Fruit fly (Drosophila melanogaster): Measurements from ENCODE around the gene Dbx.

dm6 chr3L:1906208-1906607 is 14.9 kb upstream of the Dbx start:
- TF ChIP-seq Pif1B (GFP tag; optimal IDR thresholded peaks at IDR 0.05), result no peak
- no peak for TF ChIP-seq CG8301 (tag; optimal IDR thresholded peaks at IDR 0.05)
- TF ChIP-seq CG4496 (GFP tag; IDR thresholded peaks at IDR 0.05), result no peak; the same call in 2 of the 3 replicates
- no peak for TF ChIP-seq CG32121 (GFP tag; IDR thresholded peaks at IDR 0.05)
- peak; percentile 4 for TF ChIP-seq CG8159 (tag; optimal IDR thresholded peaks at IDR 0.05)
- no peak for TF ChIP-seq Ets98B (GFP tag; IDR thresholded peaks at IDR 0.05)
- no peak for TF ChIP-seq rn (GFP tag; IDR thresholded peaks at IDR 0.05)
- TF ChIP-seq D1 (tag; optimal IDR thresholded peaks at IDR 0.05), result no peak
- TF ChIP-seq Pif1A (GFP tag; optimal IDR thresholded peaks at IDR 0.05), result peak; percentile 19
- no peak for TF ChIP-seq CG15710 (tag; optimal IDR thresholded peaks at IDR 0.05)
- TF ChIP-seq CG12605 (GFP tag; IDR thresholded peaks at IDR 0.05), result no peak
- TF ChIP-seq CG9948 (tag; optimal IDR thresholded peaks at IDR 0.05), result no peak
- no peak for TF ChIP-seq CG17806 (tag; optimal IDR thresholded peaks at IDR 0.05)
- TF ChIP-seq CG34367 (tag; optimal IDR thresholded peaks at IDR 0.05), result no peak

Measured in whole organism, pupa.